Fruit fly (Drosophila melanogaster): Measurements from ENCODE around the gene Ost48.

Gene Ost48

dm6 chrX:9201866-9202681, 43.8 kb upstream of the Ost48 start (continued):
- peak; percentile 66 for TF ChIP-seq CG13424 (tag; optimal IDR thresholded peaks at IDR 0.05)
- TF ChIP-seq br (optimal IDR thresholded peaks at IDR 0.05), result no peak
- no peak for TF ChIP-seq Kr (GFP tag; optimal IDR thresholded peaks at IDR 0.05)
- TF ChIP-seq eve (GFP tag; optimal IDR thresholded peaks at IDR 0.05), result no peak
- no peak for TF ChIP-seq chn (GFP tag; optimal IDR thresholded peaks at IDR 0.05)
- peak; percentile 66 for TF ChIP-seq scrt (GFP tag; optimal IDR thresholded peaks at IDR 0.05)
- no peak for TF ChIP-seq CG12744 (GFP tag; optimal IDR thresholded peaks at IDR 0.05)
- TF ChIP-seq CG2889 (GFP tag; IDR thresholded peaks at IDR 0.05), result peak; percentile 69; the same call in 2 of the 3 replicates
- TF ChIP-seq CG8290 (GFP tag; optimal IDR thresholded peaks at IDR 0.05), result no peak
- TF ChIP-seq CG8290 (tag; optimal IDR thresholded peaks at IDR 0.05), result peak in 1 of 2 experiments; percentile 84
- TF ChIP-seq CG18764 (GFP tag; optimal IDR thresholded peaks at IDR 0.05), result no peak
- TF ChIP-seq Eip74EF (GFP tag; optimal IDR thresholded peaks at IDR 0.05), result peak in 1 of 2 experiments; percentile 31
- TF ChIP-seq CG11695 (GFP tag; IDR thresholded peaks at IDR 0.05), result peak; percentile 58
- no peak for TF ChIP-seq bbx (GFP tag; IDR thresholded peaks at IDR 0.05; ENCODE audit: partially characterized antibody)
- peak; percentile 67 for TF ChIP-seq CG31441 (GFP tag; IDR thresholded peaks at IDR 0.05)
- TF ChIP-seq HmgD (GFP tag; optimal IDR thresholded peaks at IDR 0.05), result no peak
- TF ChIP-seq CG17186 (GFP tag; optimal IDR thresholded peaks at IDR 0.05), result no peak
- TF ChIP-seq tx (GFP tag; optimal IDR thresholded peaks at IDR 0.05), result no peak
- TF ChIP-seq CG2120 (GFP tag; optimal IDR thresholded peaks at IDR 0.05), result peak; percentile 87
- TF ChIP-seq CG6791 (GFP tag; IDR thresholded peaks at IDR 0.05; ENCODE audit: partially characterized antibody), result no peak
- TF ChIP-seq lab (GFP tag; optimal IDR thresholded peaks at IDR 0.05), result peak; percentile 95
- peak; percentile 38 for TF ChIP-seq CrebB (tag; optimal IDR thresholded peaks at IDR 0.05)
- no peak for TF ChIP-seq hb (GFP tag; IDR thresholded peaks at IDR 0.05; ENCODE audit: partially characterized antibody)
- no peak for TF ChIP-seq Ssrp (tag; optimal IDR thresholded peaks at IDR 0.05)
- TF ChIP-seq Fer2 (tag; optimal IDR thresholded peaks at IDR 0.05), result peak; percentile 46
- 0 out of 2 replicates have a peak, but pooled peaks have one; percentile 49 for TF ChIP-seq CG17612 (GFP tag; IDR thresholded peaks at IDR 0.05)
- TF ChIP-seq CG2875 (GFP tag; optimal IDR thresholded peaks at IDR 0.05), result no peak
- TF ChIP-seq Atf6 (GFP tag; IDR thresholded peaks at IDR 0.05), result peak; percentile 88
- peak; percentile 51 for TF ChIP-seq CG9437 (GFP tag; optimal IDR thresholded peaks at IDR 0.05)
- TF ChIP-seq twi (tag; optimal IDR thresholded peaks at IDR 0.05), result no peak
- TF ChIP-seq tup (GFP tag; optimal IDR thresholded peaks at IDR 0.05), result no peak
- TF ChIP-seq ranshi (GFP tag; IDR thresholded peaks at IDR 0.05), result peak; percentile 65
- no peak for TF ChIP-seq CG1602 (GFP tag; optimal IDR thresholded peaks at IDR 0.05)
- TF ChIP-seq CG17912 (GFP tag; optimal IDR thresholded peaks at IDR 0.05), result no peak
- peak; percentile 53 for TF ChIP-seq nmo (GFP tag; optimal IDR thresholded peaks at IDR 0.05)
- TF ChIP-seq pum (GFP tag; optimal IDR thresholded peaks at IDR 0.05), result no peak
- peak; percentile 93 for TF ChIP-seq Meics (GFP tag; optimal IDR thresholded peaks at IDR 0.05)
- TF ChIP-seq CG9817 (tag; optimal IDR thresholded peaks at IDR 0.05), result peak; percentile 81
- TF ChIP-seq CG17328 (GFP tag; IDR thresholded peaks at IDR 0.05), result peak; percentile 40; the same call in 1 of the 2 replicates
- peak; percentile 35 for TF ChIP-seq CG8281 (tag; optimal IDR thresholded peaks at IDR 0.05)
- no peak for TF ChIP-seq YL-1 (GFP tag; optimal IDR thresholded peaks at IDR 0.05)
- peak in 1 of 2 experiments; percentile 8 for TF ChIP-seq chif (GFP tag; optimal IDR thresholded peaks at IDR 0.05)
- TF ChIP-seq z (GFP tag; IDR thresholded peaks at IDR 0.05), result no peak
- TF ChIP-seq run (tag; optimal IDR thresholded peaks at IDR 0.05), result no peak
- peak; percentile 12 for TF ChIP-seq ewg (GFP tag; optimal IDR thresholded peaks at IDR 0.05)
- peak; percentile 52 for TF ChIP-seq Hr3 (GFP tag; optimal IDR thresholded peaks at IDR 0.05)
- TF ChIP-seq CG17568 (GFP tag; optimal IDR thresholded peaks at IDR 0.05), result peak; percentile 36
- no peak for TF ChIP-seq Dll (GFP tag; IDR thresholded peaks at IDR 0.05; ENCODE audit: partially characterized antibody)
- peak; percentile 90 for TF ChIP-seq Hmr (GFP tag; optimal IDR thresholded peaks at IDR 0.05)
